Fruit fly (Drosophila melanogaster): ENCODE measurements around the gene CG11458.

DNA sequence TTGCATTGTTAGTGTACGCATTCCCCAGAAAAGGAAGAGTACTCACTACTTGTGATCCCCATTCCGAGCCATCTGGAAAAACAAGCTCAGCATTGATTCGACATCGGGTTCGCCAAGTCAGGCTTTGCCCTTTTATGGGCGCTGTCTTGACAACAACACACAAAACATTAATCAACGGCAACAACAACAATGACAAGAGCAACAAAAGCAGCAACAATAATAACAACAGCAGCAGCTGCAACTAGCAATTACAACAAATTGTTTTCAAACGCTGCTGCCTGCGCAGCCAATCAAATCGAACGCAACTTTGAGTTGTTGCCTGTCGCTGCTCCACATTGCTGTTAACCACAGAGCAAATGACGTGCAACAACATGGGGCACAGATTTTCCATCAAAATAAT, 36.5 kb downstream of the CG11458 start:
- TF ChIP-seq CTCF (optimal IDR thresholded peaks at IDR 0.05) (no peak), CG8478 (optimal IDR thresholded peaks at IDR 0.05) (no peak)
